Worm (Caenorhabditis elegans): ENCODE data around the gene srd-34.

Gene srd-34

DNA sequence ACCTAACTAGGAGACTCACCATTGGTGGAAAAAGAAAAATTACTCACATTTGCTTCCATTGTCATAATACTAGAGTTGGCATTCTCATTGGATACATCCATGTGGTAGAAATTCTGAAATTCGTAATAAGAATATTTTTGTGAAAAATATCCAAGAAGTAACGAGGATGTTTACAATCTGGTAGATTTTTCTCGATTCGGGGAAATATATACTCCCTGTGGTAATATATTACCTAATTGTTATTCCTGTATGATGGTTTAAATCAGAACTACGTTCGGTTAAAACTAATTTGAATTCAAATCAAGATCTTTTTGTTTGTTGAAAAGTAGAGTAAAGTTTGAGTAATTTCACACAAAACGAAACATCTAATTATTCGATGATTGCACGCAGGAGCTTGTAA lies at the start of gene srd-34:
Gene srd-34, minus strand, starts transcription at position 101 of the 400 bp plus-strand sequence.
- TF ChIP-seq unc-62 (GFP tag; optimal IDR thresholded peaks at IDR 0.05), result no peak

DNA sequence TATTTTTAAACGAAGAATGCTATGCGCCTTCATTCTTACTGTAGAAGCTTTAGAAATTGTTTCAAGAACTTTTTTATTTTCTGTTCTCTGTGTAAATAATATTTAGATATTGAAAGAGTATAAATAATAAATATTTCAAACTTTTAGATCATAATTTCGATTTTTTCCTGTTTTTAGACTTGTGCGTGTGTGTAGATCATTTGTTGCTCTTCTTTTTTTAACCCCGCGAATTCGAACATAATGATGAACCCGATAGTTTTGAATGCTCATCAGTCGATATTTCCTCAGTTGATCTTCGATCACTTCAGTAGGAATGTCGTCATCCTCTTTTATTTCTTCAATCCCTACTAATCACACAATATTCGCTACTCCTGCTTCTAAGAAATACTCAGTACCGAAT lies 48.4 kb upstream of the srd-34 start, which contains the start of gene T21C9.13:
Gene T21C9.13, plus strand, starts transcription at position 33 of the 400 bp plus-strand sequence.
- TF ChIP-seq unc-62 (GFP tag; optimal IDR thresholded peaks at IDR 0.05), result no peak

DNA sequence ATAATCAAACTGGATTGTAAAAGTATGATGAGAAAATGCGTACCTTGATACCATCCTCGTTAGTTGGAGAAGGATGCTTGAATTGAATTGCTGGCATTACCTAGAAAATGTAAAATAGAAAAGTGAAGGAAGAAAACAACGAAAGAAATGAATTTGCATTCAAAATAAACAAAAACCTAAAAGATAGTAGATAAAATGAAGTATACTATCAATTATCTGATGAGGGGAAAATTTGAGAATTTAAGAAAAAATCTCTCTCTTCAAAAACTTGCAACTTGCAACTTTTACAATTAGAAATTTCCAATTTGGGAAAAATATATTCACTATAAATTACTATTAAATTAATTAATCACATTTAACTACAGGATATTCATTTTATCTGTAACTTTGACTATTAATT lies 45.9 kb upstream of the srd-34 start, which contains the start of gene T21C9.11:
Gene T21C9.11, minus strand, starts transcription at position 101 of the 400 bp plus-strand sequence.
- TF ChIP-seq unc-62 (GFP tag; optimal IDR thresholded peaks at IDR 0.05), result no peak

ce11 chrV:10592479-10592878 lies 43.6 kb upstream of the srd-34 start, which contains the start of gene T21C9.9:
Gene T21C9.9, minus strand, starts transcription at chrV:10592579.
- TF ChIP-seq unc-62 (GFP tag; optimal IDR thresholded peaks at IDR 0.05), result no peak

DNA sequence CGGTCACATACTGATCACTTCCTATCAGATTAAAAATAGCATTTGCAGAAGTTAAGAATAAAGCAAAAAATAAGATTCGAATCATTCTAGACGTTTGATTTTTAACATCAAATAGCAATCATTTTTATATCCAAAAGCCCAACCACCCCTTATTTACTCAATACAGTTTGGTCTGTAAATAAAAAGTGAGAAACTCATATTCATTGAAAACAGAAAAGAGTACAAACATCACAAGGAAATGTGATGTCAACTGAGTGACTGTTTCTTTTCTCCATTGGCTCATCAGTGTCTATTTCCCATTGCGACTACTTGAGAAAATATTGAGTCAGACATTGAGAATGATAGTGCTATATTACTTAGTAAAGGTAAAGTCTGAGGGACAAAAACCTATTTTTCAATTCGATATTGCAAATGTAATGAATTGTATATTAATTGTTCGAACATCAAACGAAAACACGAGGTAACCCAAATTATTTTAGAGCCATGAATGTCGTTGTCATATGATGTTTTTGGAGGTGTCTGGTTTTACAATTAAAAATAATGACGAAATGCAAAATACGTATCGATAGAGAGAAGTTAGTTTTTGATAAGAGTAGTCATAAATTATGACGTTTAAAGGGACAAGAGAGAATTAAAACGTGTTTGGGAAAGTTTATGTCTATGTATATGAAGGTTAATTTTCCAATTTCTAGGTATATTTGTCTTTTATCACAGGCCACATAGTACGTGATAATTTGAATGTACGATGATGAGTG lies 41.1 kb upstream of the srd-34 start, which contains the start of gene ttr-23:
Gene ttr-23, minus strand, starts transcription at position 87 of the 755 bp plus-strand sequence.
- TF ChIP-seq unc-62 (GFP tag; optimal IDR thresholded peaks at IDR 0.05), result no peak

DNA sequence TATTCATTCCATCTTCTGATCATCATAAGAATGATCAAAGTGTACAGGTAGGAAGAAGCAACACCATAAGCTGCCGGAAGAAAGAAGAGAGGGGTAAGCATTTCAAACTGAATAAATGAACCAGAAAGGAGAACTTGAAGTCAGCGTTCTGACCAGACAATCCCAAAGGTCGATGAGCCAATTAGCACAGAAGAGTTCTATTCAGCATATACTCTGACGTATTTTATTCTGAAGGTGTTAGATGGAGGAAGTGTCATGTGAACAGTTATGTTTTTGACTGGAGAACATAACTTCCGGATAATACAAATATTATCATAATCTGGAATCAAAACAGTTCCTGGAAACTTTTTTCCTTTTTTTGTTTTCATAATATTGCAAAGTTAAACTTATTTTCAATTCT lies 39.8 kb upstream of the srd-34 start, which contains the start of gene srg-32:
Gene srg-32, minus strand, starts transcription at position 101 of the 400 bp plus-strand sequence.
- TF ChIP-seq unc-62 (GFP tag; optimal IDR thresholded peaks at IDR 0.05), result no peak

DNA sequence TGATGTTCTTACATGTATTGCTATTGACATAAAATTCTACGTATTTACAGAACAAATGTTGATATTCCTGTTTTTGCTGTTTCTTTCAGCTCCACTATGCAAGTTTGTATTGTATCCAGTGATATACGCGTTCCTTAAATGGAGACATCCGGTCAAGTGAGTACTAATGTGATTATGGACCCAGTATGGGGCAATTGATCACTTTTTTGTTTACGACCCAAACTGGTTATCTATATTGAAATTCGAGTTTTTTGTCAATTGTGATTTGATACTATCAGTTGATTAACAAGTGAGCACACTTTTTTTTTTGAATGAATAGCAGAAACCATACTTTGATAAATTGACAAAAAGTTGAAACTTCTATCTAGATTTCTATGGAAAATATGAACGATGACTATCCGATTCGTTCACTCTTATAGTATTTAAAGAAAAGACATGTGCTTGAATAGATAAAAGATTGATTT lies 33.0 kb upstream of the srd-34 start, which contains the start of gene T21C9.6:
Gene T21C9.6, plus strand, starts transcription at position 51 of the 464 bp plus-strand sequence.
- no peak for TF ChIP-seq unc-62 (GFP tag; optimal IDR thresholded peaks at IDR 0.05)

- TF ChIP-seq unc-62 (GFP tag; optimal IDR thresholded peaks at IDR 0.05), result no peak
Measured at ce11 chrV:10580638-10581037, 31.8 kb upstream of the srd-34 start.

- no peak for TF ChIP-seq unc-62 (GFP tag; optimal IDR thresholded peaks at IDR 0.05)
Measured at ce11 chrV:10578938-10579337, 30.1 kb upstream of the srd-34 start, which contains the start of the genes erh-1 and lpd-9. Gene erh-1, minus strand, starts transcription at chrV:10579141. Gene lpd-9, plus strand, starts transcription at chrV:10579305.

DNA sequence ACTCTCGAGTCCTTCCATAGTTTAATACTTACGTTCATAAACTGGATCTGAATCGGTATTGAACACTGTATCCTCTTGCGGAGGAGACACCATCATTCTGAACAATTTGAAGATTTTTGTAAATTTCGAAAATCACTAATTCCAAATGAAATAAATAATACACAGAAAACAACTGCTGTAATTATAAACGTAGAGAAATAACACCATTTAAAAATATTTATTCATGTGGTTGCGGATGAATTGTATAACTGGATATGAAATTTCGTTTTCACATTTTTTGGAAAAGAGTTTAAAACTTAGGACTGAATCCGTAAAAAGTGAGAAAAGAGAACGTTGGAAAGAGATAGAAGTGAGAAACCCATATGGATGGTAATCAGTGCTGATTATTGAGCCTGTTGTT lies 29.3 kb upstream of the srd-34 start, which contains the start of gene mics-1:
Gene mics-1, minus strand, starts transcription at position 101 of the 400 bp plus-strand sequence.
- TF ChIP-seq unc-62 (GFP tag; optimal IDR thresholded peaks at IDR 0.05), result no peak

- no peak for TF ChIP-seq unc-62 (GFP tag; optimal IDR thresholded peaks at IDR 0.05)
Measured at ce11 chrV:10576319-10576718, 27.4 kb upstream of the srd-34 start, which contains the start of gene vps-54. Gene vps-54, minus strand, starts transcription at chrV:10576419.

DNA sequence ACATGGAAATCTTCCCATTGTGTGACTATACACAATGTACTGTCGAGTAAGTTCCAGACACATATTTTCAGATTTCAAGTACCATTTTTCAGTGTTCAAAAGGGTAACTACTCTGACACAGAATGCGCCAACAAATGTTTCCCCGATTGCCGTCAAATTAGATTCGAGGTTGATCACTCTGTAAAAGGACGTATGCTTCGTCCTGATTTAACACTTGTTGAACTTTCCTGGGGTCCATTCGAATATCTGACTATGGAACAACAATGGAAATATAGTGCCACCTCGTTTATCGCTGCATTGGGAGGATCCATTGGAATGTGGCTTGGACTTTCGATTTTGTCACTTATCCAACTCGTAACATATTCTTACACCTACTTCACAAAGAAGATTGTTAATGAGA lies 25.3 kb upstream of the srd-34 start:
- no peak for TF ChIP-seq unc-62 (GFP tag; optimal IDR thresholded peaks at IDR 0.05)

ce11 chrV:10572614-10573013 lies 23.7 kb upstream of the srd-34 start, which contains the start of gene del-6:
Gene del-6, plus strand, starts transcription at chrV:10572914.
- no peak for TF ChIP-seq unc-62 (GFP tag; optimal IDR thresholded peaks at IDR 0.05)

DNA sequence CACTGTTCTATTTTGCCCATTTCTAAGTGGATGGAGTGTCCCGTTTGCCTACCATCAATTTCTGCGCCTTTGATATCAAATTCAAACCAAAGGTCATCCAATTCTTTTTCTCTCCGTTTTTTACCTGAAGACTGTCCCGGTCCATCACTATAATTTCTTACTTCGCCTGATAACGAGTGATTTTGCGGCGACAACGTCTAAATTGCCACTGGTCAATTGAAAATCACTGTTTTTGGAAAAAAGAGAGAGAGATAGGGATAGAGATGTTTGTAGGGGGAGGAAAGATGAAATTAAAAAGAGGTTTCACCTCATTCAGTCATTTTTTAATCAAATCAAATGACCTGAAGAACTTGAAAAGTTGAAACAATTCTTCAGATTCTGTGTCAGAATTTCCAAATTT lies 22.6 kb upstream of the srd-34 start:
- no peak for TF ChIP-seq unc-62 (GFP tag; optimal IDR thresholded peaks at IDR 0.05)

DNA sequence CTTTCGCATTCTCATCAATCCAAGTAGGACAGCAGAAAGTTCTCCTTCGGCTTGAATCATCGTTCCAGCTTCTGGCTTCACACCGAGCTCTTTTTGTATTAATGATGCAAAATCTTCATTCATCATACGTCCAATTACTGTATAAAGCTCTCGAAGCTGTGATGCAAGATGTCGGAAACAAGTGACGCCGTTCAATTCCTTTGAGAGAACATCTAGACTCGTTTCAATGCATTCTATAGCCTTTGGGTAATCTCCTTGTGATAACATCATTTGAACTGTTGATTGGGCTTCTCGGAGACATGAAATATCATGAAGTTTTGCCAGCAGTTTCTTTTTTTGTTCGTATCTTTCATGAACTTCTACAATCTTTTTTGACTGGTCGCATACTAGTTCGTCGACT lies 19.6 kb upstream of the srd-34 start:
- TF ChIP-seq unc-62 (GFP tag; optimal IDR thresholded peaks at IDR 0.05), result no peak

ce11 chrV:10564830-10565365 lies 16.0 kb upstream of the srd-34 start, which contains the start of gene cat-4:
Gene cat-4, plus strand, starts transcription at chrV:10564880.
- no peak for TF ChIP-seq unc-62 (GFP tag; optimal IDR thresholded peaks at IDR 0.05)

All from whole organism, dauer.